Fruit fly (Drosophila melanogaster): ENCODE data around the gene CG7514.

The CG7514 gene

DNA sequence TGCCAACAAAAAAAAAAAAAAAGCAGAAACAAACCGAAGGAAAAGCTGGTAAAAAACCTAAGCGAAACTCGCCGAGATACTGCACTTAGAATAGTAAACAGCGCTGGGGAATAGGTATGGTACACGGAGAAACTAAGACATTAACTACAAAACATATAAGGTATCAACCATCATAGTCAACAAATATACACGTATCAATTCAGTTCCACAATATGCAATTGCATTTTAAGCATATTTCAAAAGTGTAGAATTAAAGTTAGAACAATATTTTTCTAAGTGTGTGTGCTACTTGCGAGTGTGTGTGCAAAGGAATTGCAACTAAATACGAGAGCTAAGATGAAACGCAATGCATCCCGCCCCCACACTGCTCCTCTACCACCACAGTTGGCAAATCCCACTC, 19.3 kb upstream of the CG7514 start:
- TF ChIP-seq Eip75B (GFP tag; optimal IDR thresholded peaks at IDR 0.05), result peak; percentile 58
- peak; percentile 92 for TF ChIP-seq CG15336 (GFP tag; IDR thresholded peaks at IDR 0.05)
- no peak for TF ChIP-seq CG6808 (GFP tag; optimal IDR thresholded peaks at IDR 0.05)
- peak; percentile 33 for TF ChIP-seq CG11762 (GFP tag; optimal IDR thresholded peaks at IDR 0.05; ENCODE audit: insufficient read depth)
- TF ChIP-seq fd59A (GFP tag; optimal IDR thresholded peaks at IDR 0.05), result no peak
- TF ChIP-seq dsx (GFP tag; optimal IDR thresholded peaks at IDR 0.05; ENCODE audit: poor library complexity, severe bottlenecking), result peak; percentile 31
- TF ChIP-seq CG4318 (GFP tag; optimal IDR thresholded peaks at IDR 0.05), result peak; percentile 74
- TF ChIP-seq CG32006 (GFP tag; optimal IDR thresholded peaks at IDR 0.05), result peak; percentile 87
- TF ChIP-seq Hr4 (GFP tag; optimal IDR thresholded peaks at IDR 0.05), result peak; percentile 71
- TF ChIP-seq CG7368 (GFP tag; optimal IDR thresholded peaks at IDR 0.05), result peak; percentile 9
- TF ChIP-seq CG10669 (GFP tag; optimal IDR thresholded peaks at IDR 0.05), result peak; percentile 9
- peak; percentile 72 for TF ChIP-seq OdsH (GFP tag; optimal IDR thresholded peaks at IDR 0.05)
- peak; percentile 20 for TF ChIP-seq CG8319 (GFP tag; optimal IDR thresholded peaks at IDR 0.05)
- peak; percentile 77 for TF ChIP-seq CG6276 (GFP tag; optimal IDR thresholded peaks at IDR 0.05)
- no peak for TF ChIP-seq Ets21C (GFP tag; optimal IDR thresholded peaks at IDR 0.05)
- no peak for TF ChIP-seq Hr38 (GFP tag; optimal IDR thresholded peaks at IDR 0.05)
- TF ChIP-seq CG11294 (GFP tag; IDR thresholded peaks at IDR 0.05), result peak; percentile 78
- peak; percentile 91 for TF ChIP-seq CG8119 (GFP tag; IDR thresholded peaks at IDR 0.05)
- peak; percentile 64 for TF ChIP-seq acj6 (GFP tag; optimal IDR thresholded peaks at IDR 0.05)
- TF ChIP-seq CG6163 (GFP tag; IDR thresholded peaks at IDR 0.05), result peak; percentile 91
- TF ChIP-seq Gug (GFP tag; IDR thresholded peaks at IDR 0.05), result peak; percentile 87
- peak; percentile 6 for TF ChIP-seq CG16779 (tag; optimal IDR thresholded peaks at IDR 0.05)
- TF ChIP-seq Smox (GFP tag; optimal IDR thresholded peaks at IDR 0.05), result no peak
- TF ChIP-seq eg (GFP tag; IDR thresholded peaks at IDR 0.05), result peak; percentile 88
- peak; percentile 89 for TF ChIP-seq Eip78C (GFP tag)
- TF ChIP-seq CG34406 (GFP tag; optimal IDR thresholded peaks at IDR 0.05), result no peak
- TF ChIP-seq CG6792 (GFP tag; optimal IDR thresholded peaks at IDR 0.05), result peak; percentile 43
- peak; percentile 15 for TF ChIP-seq esn (GFP tag; optimal IDR thresholded peaks at IDR 0.05)
- peak; percentile 71 for TF ChIP-seq achi (GFP tag; optimal IDR thresholded peaks at IDR 0.05)
- no peak for TF ChIP-seq Sox15 (GFP tag; optimal IDR thresholded peaks at IDR 0.05)
- no peak for TF ChIP-seq CG11902 (GFP tag; optimal IDR thresholded peaks at IDR 0.05)
- peak; percentile 49 for TF ChIP-seq svp (GFP tag)
- TF ChIP-seq net (GFP tag; optimal IDR thresholded peaks at IDR 0.05), result peak; percentile 40
- peak; percentile 20 for TF ChIP-seq CG1621 (tag; optimal IDR thresholded peaks at IDR 0.05)
- TF ChIP-seq pdm3 (GFP tag; optimal IDR thresholded peaks at IDR 0.05), result peak; percentile 64
- TF ChIP-seq CG3032 (tag; optimal IDR thresholded peaks at IDR 0.05), result peak; percentile 52
- TF ChIP-seq vri (GFP tag; optimal IDR thresholded peaks at IDR 0.05), result no peak
- peak; percentile 53 for TF ChIP-seq dac (GFP tag; optimal IDR thresholded peaks at IDR 0.05)
- TF ChIP-seq CG3919 (GFP tag; optimal IDR thresholded peaks at IDR 0.05), result peak; percentile 80
- TF ChIP-seq Ets96B (tag; optimal IDR thresholded peaks at IDR 0.05), result peak; percentile 45
- no peak for TF ChIP-seq CG6854 (GFP tag; optimal IDR thresholded peaks at IDR 0.05)
- peak; percentile 70 for TF ChIP-seq CG10631 (GFP tag; optimal IDR thresholded peaks at IDR 0.05)
- peak; percentile 48 for TF ChIP-seq topi (GFP tag; optimal IDR thresholded peaks at IDR 0.05)
- peak; percentile 61 for TF ChIP-seq Lpt (GFP tag; optimal IDR thresholded peaks at IDR 0.05)
- peak; percentile 2 for TF ChIP-seq cyc (GFP tag; optimal IDR thresholded peaks at IDR 0.05)
- TF ChIP-seq salr (GFP tag; optimal IDR thresholded peaks at IDR 0.05), result peak in 1 of 2 experiments; percentile 81
- peak; percentile 72 for TF ChIP-seq Sox14 (GFP tag; optimal IDR thresholded peaks at IDR 0.05)

Measured in whole organism, prepupa.